Worm (Caenorhabditis elegans) whole organism, mixed stage, embryonic: Measurements from ENCODE around the gene K03H1.12.

ENCODE experiments used
- lsy-2 ChIP-seq: fragments of 150-350 bp; optimal IDR thresholded peaks from 2 replicates; lab custom pipeline; 2014; ENCODE audit warnings: missing biosample characterization, missing genetic modification characterization
- sptf-1 ChIP-seq: sonication (generic microtip); optimal IDR thresholded peaks from 2 replicates; lab custom pipeline; 2017; ENCODE audit warnings: mild to moderate bottlenecking, missing genetic modification characterization, moderate library complexity, missing compliant biosample characterization

DNA sequence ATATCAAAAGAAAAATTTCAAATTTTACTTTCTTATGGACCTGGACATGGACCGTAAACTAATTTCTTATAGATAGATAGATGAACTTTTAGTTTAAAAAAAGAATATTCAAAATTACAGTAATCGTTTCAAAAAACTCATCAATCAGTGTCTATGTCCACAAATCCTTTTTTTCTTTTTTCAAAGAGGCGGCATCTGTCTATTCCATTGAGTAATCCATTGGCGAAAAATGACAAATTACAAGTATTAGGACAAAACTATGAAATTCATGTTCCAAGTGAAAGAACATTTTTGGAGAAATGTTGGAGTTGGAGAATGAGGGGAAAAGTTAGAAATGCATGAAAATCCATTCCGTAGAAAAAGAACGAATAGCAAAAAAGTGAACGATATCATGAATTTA is 44.1 kb downstream of the K03H1.12 start:
- TF ChIP-seq sptf-1 (tag; lab: Kevin White, UChicago) (no peak), lsy-2 (tag; lab: Kevin White, UChicago) (no peak)
